Worm (Caenorhabditis elegans): Measurements from ENCODE around the gene scd-1.

- TF ChIP-seq hlh-13 (GFP tag; optimal IDR thresholded peaks at IDR 0.05): no peak
- TF ChIP-seq tbx-2 (tag; optimal IDR thresholded peaks at IDR 0.05): no peak
- TF ChIP-seq lin-11 (tag; optimal IDR thresholded peaks at IDR 0.05): no peak
- TF ChIP-seq odd-2 (tag; optimal IDR thresholded peaks at IDR 0.05): no peak
- no peak for TF ChIP-seq elt-4 (tag; optimal IDR thresholded peaks at IDR 0.05)
- no peak for TF ChIP-seq pqm-1 (tag; optimal IDR thresholded peaks at IDR 0.05)
- no peak for TF ChIP-seq ceh-48 (tag; optimal IDR thresholded peaks at IDR 0.05)
- no peak for TF ChIP-seq ceh-9 (tag; optimal IDR thresholded peaks at IDR 0.05)
- no peak for TF ChIP-seq mec-3 (tag; optimal IDR thresholded peaks at IDR 0.05; ENCODE audit: borderline replicate concordance)
- TF ChIP-seq fkh-10 (GFP tag; optimal IDR thresholded peaks at IDR 0.05): no peak
- TF ChIP-seq ceh-18 (tag; optimal IDR thresholded peaks at IDR 0.05): no peak
Measured at ce11 chrX:12478465-12478864, 47.1 kb downstream of the scd-1 start.
